Fruit fly (Drosophila melanogaster) whole organism, adult: ENCODE results near the gene SK.

Experiments used
- CG7101 ChIP-seq: fragments of 200-800 bp; sonication (Bioruptor generic); optimal IDR thresholded peaks from 2 replicates; lab custom pipeline; 2018; ENCODE audit warnings: missing biosample characterization, mild to moderate bottlenecking, missing genetic modification characterization, moderate library complexity
- cnc ChIP-seq, 2 experiments: fragments of >200 bp; optimal IDR thresholded peaks; 2 replicates each; lab custom pipeline; 2017

- TF ChIP-seq CG7101 (tag; lab: Kevin White, UChicago) (peak; percentile 78), cnc (optimal IDR thresholded peaks at IDR 0.05; lab: Kevin White, UChicago) (no peak)
Observed at dm6 chrX:5322459-5322883, 17.6 kb upstream of the SK start, which contains the start of gene Rnp4F.
